Fruit fly (Drosophila melanogaster) whole organism, adult: Measurements from ENCODE around the gene CG14329.

Source experiments
- CG14711 ChIP-seq: fragments of 200-800 bp; sonication (Bioruptor generic); optimal IDR thresholded peaks from 2 replicates; lab custom pipeline; 2018; ENCODE audit warnings: missing biosample characterization, mild to moderate bottlenecking, missing genetic modification characterization, moderate library complexity
- kay ChIP-seq: fragments of 200-800 bp; sonication (Bioruptor generic); peaks from one replicate; lab custom pipeline; 2016; ENCODE audit warnings: missing biosample characterization, missing genetic modification characterization, borderline replicate concordance

dm6 chr3R:17601866-17602265, 7.3 kb upstream of the CG14329 start:
- TF ChIP-seq CG14711 (tag; lab: Kevin White, UChicago) (no peak), kay (GFP tag; lab: Kevin White, UChicago) (no peak)
